Worm (Caenorhabditis elegans) whole organism, mixed stage, embryonic: Measurements from ENCODE around the gene F53H2.3.

ENCODE experiments used
- M03D4.4 ChIP-seq: sonication (generic microtip); optimal IDR thresholded peaks from 2 replicates; lab custom pipeline; 2017; ENCODE audit warnings: mild to moderate bottlenecking, missing genetic modification characterization, missing compliant biosample characterization
- ceh-39 ChIP-seq: fragments of 150-350 bp; optimal IDR thresholded peaks from 2 replicates; lab custom pipeline; 2014; ENCODE audit warnings: missing biosample characterization, missing genetic modification characterization
- ceh-43 ChIP-seq: fragments of 200-800 bp; sonication (Bioruptor generic); optimal IDR thresholded peaks from 2 replicates; lab custom pipeline; 2018; ENCODE audit warnings: mild to moderate bottlenecking, missing genetic modification characterization, moderate library complexity, missing compliant biosample characterization
- ceh-83 ChIP-seq: fragments of 200-800 bp; sonication (Bioruptor generic); optimal IDR thresholded peaks from 2 replicates; lab custom pipeline; 2018; ENCODE audit warnings: mild to moderate bottlenecking, missing genetic modification characterization, missing compliant biosample characterization
- ces-1 ChIP-seq: fragments of 150-350 bp; optimal IDR thresholded peaks from 2 replicates; lab custom pipeline; 2014; ENCODE audit warnings: missing biosample characterization, missing genetic modification reagents, missing genetic modification characterization
- cnd-1 ChIP-seq: fragments of 200-800 bp; sonication (Bioruptor generic); optimal IDR thresholded peaks from 2 replicates; lab custom pipeline; 2018; ENCODE audit warnings: mild to moderate bottlenecking, missing genetic modification characterization, missing compliant biosample characterization
- drap-1 ChIP-seq: fragments of 200-800 bp; sonication (Bioruptor generic); optimal IDR thresholded peaks from 3 replicates; lab custom pipeline; 2018; ENCODE audit warnings: mild to moderate bottlenecking, missing genetic modification characterization, missing compliant biosample characterization
- elt-1 ChIP-seq: sonication (generic microtip); optimal IDR thresholded peaks from 2 replicates; lab custom pipeline; 2017; ENCODE audit warnings: missing genetic modification characterization, mild to moderate bottlenecking, missing compliant biosample characterization, antibody characterized with exemption, moderate library complexity, borderline replicate concordance; ENCODE audit not compliant: insufficient read depth
- elt-3 ChIP-seq: fragments of 150-350 bp; optimal IDR thresholded peaks from 2 replicates; lab custom pipeline; 2014; ENCODE audit warnings: missing biosample characterization, missing genetic modification characterization
- flh-1 ChIP-seq: fragments of 200-800 bp; sonication (Bioruptor generic); optimal IDR thresholded peaks from 2 replicates; lab custom pipeline; 2018; ENCODE audit warnings: mild to moderate bottlenecking, missing genetic modification characterization, moderate library complexity, missing compliant biosample characterization
- ham-2 ChIP-seq: fragments of 200-800 bp; sonication (Bioruptor generic); optimal IDR thresholded peaks from 2 replicates; lab custom pipeline; 2018; ENCODE audit warnings: mild to moderate bottlenecking, missing genetic modification characterization, missing compliant biosample characterization
- lin-13 ChIP-seq: fragments of 150-350 bp; optimal IDR thresholded peaks from 2 replicates; lab custom pipeline; 2014; ENCODE audit warnings: missing biosample characterization, missing genetic modification characterization
- lin-32 ChIP-seq: fragments of 200-800 bp; sonication (Bioruptor generic); optimal IDR thresholded peaks from 2 replicates; lab custom pipeline; 2018; ENCODE audit warnings: mild to moderate bottlenecking, missing genetic modification characterization, missing compliant biosample characterization
- lsy-2 ChIP-seq: fragments of 150-350 bp; optimal IDR thresholded peaks from 2 replicates; lab custom pipeline; 2014; ENCODE audit warnings: missing biosample characterization, missing genetic modification characterization
- nhr-12 ChIP-seq: fragments of 150-350 bp; optimal IDR thresholded peaks from 2 replicates; lab custom pipeline; 2014; ENCODE audit warnings: missing biosample characterization, missing genetic modification characterization
- pha-4 ChIP-seq: fragments of 150-350 bp; optimal IDR thresholded peaks from 2 replicates; lab custom pipeline; 2018; ENCODE audit warnings: missing biosample characterization, missing genetic modification reagents, missing genetic modification characterization
- sem-2 ChIP-seq: fragments of 200-800 bp; sonication (Bioruptor generic); optimal IDR thresholded peaks from 2 replicates; lab custom pipeline; 2018; ENCODE audit warnings: mild to moderate bottlenecking, missing genetic modification characterization, missing compliant biosample characterization
- snpc-4 ChIP-seq: fragments of 150-350 bp; optimal IDR thresholded peaks from 2 replicates; lab custom pipeline; 2014; ENCODE audit warnings: missing biosample characterization, missing genetic modification characterization
- tbx-8 ChIP-seq: fragments of 200-800 bp; sonication (Bioruptor generic); optimal IDR thresholded peaks from 2 replicates; lab custom pipeline; 2018; ENCODE audit warnings: mild to moderate bottlenecking, missing genetic modification characterization, moderate library complexity, missing compliant biosample characterization
- unc-120 ChIP-seq: sonication (generic microtip); optimal IDR thresholded peaks from 2 replicates; lab custom pipeline; 2017; ENCODE audit warnings: missing genetic modification characterization, missing compliant biosample characterization; ENCODE audit not compliant: poor library complexity, severe bottlenecking
- unc-39 ChIP-seq: fragments of 150-350 bp; optimal IDR thresholded peaks from 2 replicates; lab custom pipeline; 2014; ENCODE audit warnings: missing biosample characterization, missing genetic modification characterization
- unc-62 ChIP-seq: fragments of 150-350 bp; optimal IDR thresholded peaks from 2 replicates; lab custom pipeline; 2014; ENCODE audit warnings: missing biosample characterization, missing genetic modification reagents, missing genetic modification characterization

Gene F53H2.3

DNA sequence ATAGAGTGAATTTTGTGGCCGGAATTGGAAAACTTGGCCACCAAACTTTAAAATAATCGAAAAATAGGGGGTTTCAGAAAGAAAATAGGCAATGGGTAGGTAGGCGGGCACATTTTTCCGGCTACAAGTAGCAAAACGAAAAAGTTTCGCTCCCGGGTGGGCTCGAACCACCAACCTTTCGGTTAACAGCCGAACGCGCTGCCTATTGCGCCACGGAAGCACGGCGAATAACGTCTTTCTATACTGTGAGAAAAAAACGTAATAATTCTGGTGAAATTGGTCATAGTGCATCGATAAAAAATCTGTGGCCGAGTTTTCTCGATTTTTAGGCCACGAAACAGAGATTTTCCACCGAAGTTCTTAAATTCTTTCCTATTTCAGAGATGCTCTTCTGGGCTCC lies 61.2 kb downstream of the F53H2.3 start:
- TF ChIP-seq ces-1 (GFP tag; lab: Kevin White, UChicago), result no peak
- TF ChIP-seq lin-13, result no peak
- TF ChIP-seq pha-4, result no peak
- no peak for TF ChIP-seq unc-120 (tag; lab: Kevin White, UChicago)
- no peak for TF ChIP-seq snpc-4 (tag; lab: Kevin White, UChicago)
- no peak for TF ChIP-seq nhr-12
- no peak for TF ChIP-seq tbx-8 (GFP tag; lab: Kevin White, UChicago)
- no peak for TF ChIP-seq unc-62 (GFP tag; lab: Kevin White, UChicago)
- TF ChIP-seq lsy-2 (tag; lab: Kevin White, UChicago), result no peak
- no peak for TF ChIP-seq ham-2
- no peak for TF ChIP-seq elt-3 (tag; lab: Kevin White, UChicago)
- TF ChIP-seq drap-1 (GFP tag; lab: Kevin White, UChicago), result no peak
- no peak for TF ChIP-seq lin-32
- TF ChIP-seq elt-1 (tag; lab: Kevin White, UChicago), result no peak
- no peak for TF ChIP-seq unc-39 (tag; lab: Kevin White, UChicago)
- TF ChIP-seq ceh-39 (tag; lab: Kevin White, UChicago), result no peak
- TF ChIP-seq sem-2, result no peak
- TF ChIP-seq flh-1 (GFP tag; lab: Kevin White, UChicago), result no peak

DNA sequence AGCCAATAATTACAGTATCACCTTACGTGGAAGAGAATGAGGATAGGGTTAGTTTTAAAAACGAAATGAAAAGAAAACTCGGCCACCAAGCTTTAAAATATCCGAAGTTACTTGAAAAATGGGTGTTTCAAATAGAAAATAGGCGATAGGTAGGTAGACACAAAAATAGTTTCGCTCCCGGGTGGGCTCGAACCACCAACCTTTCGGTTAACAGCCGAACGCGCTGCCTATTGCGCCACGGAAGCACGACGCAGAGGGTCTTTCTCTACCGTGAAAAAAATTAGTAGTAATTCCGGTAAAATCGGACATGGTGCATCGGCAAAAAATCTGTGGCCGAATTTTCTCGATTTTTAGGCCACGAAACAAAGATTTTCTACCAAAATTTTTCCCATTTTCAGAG lies 63.9 kb downstream of the F53H2.3 start:
- TF ChIP-seq sem-2, result no peak
- TF ChIP-seq flh-1 (GFP tag; lab: Kevin White, UChicago), result no peak
- TF ChIP-seq ceh-83 (GFP tag; lab: Kevin White, UChicago), result no peak
- TF ChIP-seq cnd-1 (tag; lab: Kevin White, UChicago), result no peak
- TF ChIP-seq M03D4.4, result no peak
- TF ChIP-seq ceh-43, result no peak
